Worm (Caenorhabditis elegans): ENCODE data around the gene dhrr-1.

DNA sequence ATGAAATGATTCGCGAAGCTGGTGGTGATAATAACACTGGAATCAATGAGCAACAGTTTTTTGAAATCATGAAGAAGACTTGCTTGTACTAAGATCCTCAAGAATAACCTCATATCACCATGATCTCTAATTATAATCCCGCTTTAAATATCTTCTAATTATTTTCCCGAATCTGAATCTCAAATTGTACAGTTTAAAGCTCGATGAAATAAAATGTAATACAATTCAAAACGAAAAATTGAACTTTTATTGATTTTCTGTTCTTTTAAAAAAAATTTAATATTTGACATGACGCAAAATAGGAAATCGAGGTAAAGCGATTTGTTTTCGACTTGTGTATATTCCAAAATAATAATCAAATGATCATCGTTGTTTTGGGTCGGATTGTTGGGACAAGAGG lies 30.4 kb downstream of the dhrr-1 start:
- TF ChIP-seq dao-5 (tag; optimal IDR thresholded peaks at IDR 0.05) (no peak), W03F9.2 (tag; optimal IDR thresholded peaks at IDR 0.05) (no peak)
